Worm (Caenorhabditis elegans) whole organism, L1 larva: Measurements from ENCODE around the gene F11A10.5.

Source experiments
- C04F5.9 ChIP-seq: sonication (generic microtip); optimal IDR thresholded peaks from 2 replicates; lab custom pipeline; 2016; ENCODE audit warnings: missing genetic modification characterization, missing compliant biosample characterization
- C16A3.4 ChIP-seq: fragments of 150-350 bp; optimal IDR thresholded peaks from 2 replicates; lab custom pipeline; 2014; ENCODE audit warnings: missing biosample characterization, missing genetic modification characterization
- aha-1 ChIP-seq: fragments of 150-350 bp; optimal IDR thresholded peaks from 2 replicates; lab custom pipeline; 2014; ENCODE audit warnings: missing biosample characterization, missing genetic modification characterization
- aly-2 ChIP-seq: fragments of 150-350 bp; optimal IDR thresholded peaks from 2 replicates; lab custom pipeline; 2014; ENCODE audit warnings: missing biosample characterization, missing genetic modification characterization
- ceh-88 ChIP-seq: fragments of 200-800 bp; sonication (Bioruptor generic); IDR thresholded peaks from 2 replicates; pipeline ENCODE4 v1.3.6; 2022; ENCODE audit warnings: missing genetic modification characterization, missing compliant biosample characterization
- ceh-90 ChIP-seq: sonication (generic microtip); optimal IDR thresholded peaks from 2 replicates; lab custom pipeline; 2016; ENCODE audit warnings: missing genetic modification characterization, missing compliant biosample characterization
- dpl-1 ChIP-seq, 3 experiments: fragments of 150-350 bp in 2 of 3; sonication (generic microtip) in 1 of 3; optimal IDR thresholded peaks; 2 replicates each; lab custom pipeline; 2014 to 2017; ENCODE audit warnings: missing biosample characterization in 3 of 3, missing genetic modification characterization in 3 of 3, missing genetic modification reagents in 3 of 3
- efl-1 ChIP-seq, 4 experiments: fragments of 150-350 bp; optimal IDR thresholded peaks in 3 of 4; peaks in 1 of 4; 1 replicate in 1 of 4; 2 replicates in 3 of 4; lab custom pipeline; 2014; ENCODE audit warnings: missing biosample characterization in 2 of 4, missing genetic modification characterization in 2 of 4, missing genetic modification reagents in 2 of 4
- egl-13 ChIP-seq: sonication (generic microtip); optimal IDR thresholded peaks from 2 replicates; lab custom pipeline; 2016; ENCODE audit warnings: missing genotype, missing genetic modification reagents, missing genetic modification characterization, missing compliant biosample characterization
- egl-27 ChIP-seq, 2 experiments: fragments of 150-350 bp in 1 of 2; sonication (generic microtip); optimal IDR thresholded peaks; 3 replicates each; lab custom pipeline; 2017 to 2018; ENCODE audit warnings: missing biosample characterization in 2 of 2, missing genetic modification characterization in 2 of 2, missing genetic modification reagents in 2 of 2
- elt-3 ChIP-seq, 6 experiments: fragments of 150-350 bp in 1 of 6; sonication (generic microtip); optimal IDR thresholded peaks; 2 replicates each; lab custom pipeline; 2017 to 2018; ENCODE audit warnings: missing biosample characterization in 6 of 6, missing genetic modification characterization in 6 of 6, inconsistent platforms in 1 of 6
- fos-1 ChIP-seq: fragments of 150-350 bp; optimal IDR thresholded peaks from 2 replicates; lab custom pipeline; 2014; ENCODE audit warnings: missing biosample characterization, missing genetic modification characterization
- grh-1 ChIP-seq: fragments of 200-800 bp; sonication (Bioruptor generic); IDR thresholded peaks from 2 replicates; pipeline ENCODE4 v1.3.6; 2022; ENCODE audit warnings: missing genetic modification reagents, missing genetic modification characterization, missing compliant biosample characterization
- hlh-17 ChIP-seq: fragments of 200-800 bp; sonication (Bioruptor generic); optimal IDR thresholded peaks from 2 replicates; lab custom pipeline; 2018; ENCODE audit warnings: missing genetic modification characterization, mild to moderate bottlenecking, missing compliant biosample characterization, moderate library complexity, borderline replicate concordance
- hlh-4 ChIP-seq: sonication (generic microtip); optimal IDR thresholded peaks from 2 replicates; lab custom pipeline; 2016; ENCODE audit warnings: mild to moderate bottlenecking, missing genetic modification characterization, missing compliant biosample characterization
- hpl-2 ChIP-seq: fragments of 150-350 bp; optimal IDR thresholded peaks from 2 replicates; lab custom pipeline; 2014; ENCODE audit warnings: missing biosample characterization, missing genetic modification reagents, missing genetic modification characterization
- irx-1 ChIP-seq: sonication (generic microtip); optimal IDR thresholded peaks from 2 replicates; lab custom pipeline; 2016; ENCODE audit warnings: missing genetic modification characterization, missing compliant biosample characterization
- jun-1 ChIP-seq: fragments of 150-350 bp; optimal IDR thresholded peaks from 2 replicates; lab custom pipeline; 2014; ENCODE audit warnings: missing biosample characterization, missing genetic modification reagents, missing genetic modification characterization
- lin-14 ChIP-seq: fragments of 200-800 bp; sonication (Bioruptor generic); optimal IDR thresholded peaks from 2 replicates; lab custom pipeline; 2018; ENCODE audit warnings: mild to moderate bottlenecking, missing genetic modification characterization, moderate library complexity, missing compliant biosample characterization
- lir-3 ChIP-seq: sonication (generic microtip); optimal IDR thresholded peaks from 2 replicates; lab custom pipeline; 2016; ENCODE audit warnings: mild to moderate bottlenecking, missing genetic modification characterization, moderate library complexity, missing compliant biosample characterization; ENCODE audit not compliant: poor library complexity
- lsy-2 ChIP-seq, 2 experiments: fragments of 150-350 bp; optimal IDR thresholded peaks; 2 replicates each; lab custom pipeline; 2014; ENCODE audit warnings: missing biosample characterization in 2 of 2, missing genetic modification characterization in 2 of 2
- mab-9 ChIP-seq: fragments of 200-800 bp; sonication (Bioruptor generic); IDR thresholded peaks from 2 replicates; pipeline ENCODE4 v1.3.6; 2022; ENCODE audit warnings: missing genetic modification reagents, missing genetic modification characterization, missing compliant biosample characterization
- mdl-1 ChIP-seq, 2 experiments: fragments of 150-350 bp; optimal IDR thresholded peaks; 2 replicates each; lab custom pipeline; 2014 to 2017; ENCODE audit warnings: missing biosample characterization in 2 of 2, missing genetic modification characterization in 2 of 2, inconsistent platforms in 1 of 2
- mef-2 ChIP-seq: fragments of 150-350 bp; optimal IDR thresholded peaks from 2 replicates; lab custom pipeline; 2014; ENCODE audit warnings: missing biosample characterization, missing genetic modification characterization
- mep-1 ChIP-seq: fragments of 150-350 bp; optimal IDR thresholded peaks from 2 replicates; lab custom pipeline; 2014; ENCODE audit warnings: missing biosample characterization, missing genetic modification characterization
- nhr-12 ChIP-seq: sonication (generic microtip); optimal IDR thresholded peaks from 2 replicates; lab custom pipeline; 2017; ENCODE audit warnings: missing biosample characterization, missing genetic modification characterization
- nhr-19 ChIP-seq: fragments of 200-800 bp; sonication (Bioruptor generic); conservative IDR thresholded peaks from 2 replicates; pipeline ENCODE4 v1.3.6; 2022; ENCODE audit warnings: missing genetic modification characterization, missing compliant biosample characterization
- nhr-20 ChIP-seq: sonication (generic microtip); optimal IDR thresholded peaks from 2 replicates; lab custom pipeline; 2016; ENCODE audit warnings: mild to moderate bottlenecking, missing genetic modification characterization, missing compliant biosample characterization
- nhr-28 ChIP-seq: fragments of 150-350 bp; optimal IDR thresholded peaks from 2 replicates; lab custom pipeline; 2014; ENCODE audit warnings: missing biosample characterization, missing genetic modification characterization
- nhr-84 ChIP-seq: sonication (generic microtip); optimal IDR thresholded peaks from 2 replicates; lab custom pipeline; 2017; ENCODE audit warnings: missing biosample characterization, missing genetic modification characterization
- nhr-90 ChIP-seq: sonication (generic microtip); optimal IDR thresholded peaks from 2 replicates; lab custom pipeline; 2016; ENCODE audit warnings: mild to moderate bottlenecking, missing genetic modification characterization, missing compliant biosample characterization; ENCODE audit not compliant: poor library complexity
- pag-3 ChIP-seq: sonication (generic microtip); optimal IDR thresholded peaks from 2 replicates; lab custom pipeline; 2017; ENCODE audit warnings: missing genetic modification characterization, mild to moderate bottlenecking, missing compliant biosample characterization, antibody characterized with exemption, borderline replicate concordance; ENCODE audit not compliant: insufficient read depth
- pqm-1 ChIP-seq: sonication (generic microtip); optimal IDR thresholded peaks from 3 replicates; lab custom pipeline; 2017; ENCODE audit warnings: missing biosample characterization, missing genetic modification characterization
- rnt-1 ChIP-seq: sonication (generic microtip); optimal IDR thresholded peaks from 2 replicates; lab custom pipeline; 2016; ENCODE audit warnings: mild to moderate bottlenecking, missing genetic modification characterization, moderate library complexity, missing compliant biosample characterization
- skn-1 ChIP-seq: fragments of 150-350 bp; optimal IDR thresholded peaks from 2 replicates; lab custom pipeline; 2014; ENCODE audit warnings: missing biosample characterization, missing genetic modification characterization
- snu-23 ChIP-seq: sonication (generic microtip); optimal IDR thresholded peaks from 2 replicates; lab custom pipeline; 2016; ENCODE audit warnings: missing genetic modification characterization, missing compliant biosample characterization
- swsn-7 ChIP-seq: sonication (generic microtip); optimal IDR thresholded peaks from 2 replicates; lab custom pipeline; 2016; ENCODE audit warnings: missing genetic modification characterization, missing compliant biosample characterization
- tlp-1 ChIP-seq: fragments of 150-350 bp; optimal IDR thresholded peaks from 2 replicates; lab custom pipeline; 2014; ENCODE audit warnings: missing biosample characterization, missing genetic modification characterization
- unc-62 ChIP-seq: fragments of 150-350 bp; optimal IDR thresholded peaks from 2 replicates; lab custom pipeline; 2014; ENCODE audit warnings: missing biosample characterization, missing genetic modification reagents, missing genetic modification characterization
- unc-86 ChIP-seq: sonication (generic microtip); optimal IDR thresholded peaks from 2 replicates; lab custom pipeline; 2016; ENCODE audit warnings: missing genetic modification characterization, missing compliant biosample characterization
- zip-4 ChIP-seq: fragments of 200-800 bp; sonication (Bioruptor generic); optimal IDR thresholded peaks from 2 replicates; lab custom pipeline; 2018; ENCODE audit warnings: mild to moderate bottlenecking, missing genetic modification characterization, moderate library complexity, missing compliant biosample characterization
- ztf-11 ChIP-seq, 2 experiments: sonication (generic microtip); optimal IDR thresholded peaks; 2 replicates each; lab custom pipeline; 2016 to 2017; ENCODE audit warnings: missing genetic modification characterization in 2 of 2, missing biosample characterization in 1 of 2, missing compliant biosample characterization in 1 of 2

The F11A10.5 gene

ce11 chrIV:12046524-12047203 lies 47.3 kb upstream of the F11A10.5 start, which contains the start of gene T12G3.2 (continued):
- TF ChIP-seq mep-1, result no peak
- TF ChIP-seq mef-2 (tag; lab: Kevin White, UChicago), result no peak
- TF ChIP-seq nhr-90 (tag; lab: Kevin White, UChicago), result peak; percentile 33
- TF ChIP-seq nhr-20 (tag; lab: Kevin White, UChicago), result peak; percentile 76
- no peak for TF ChIP-seq aly-2 (tag; lab: Kevin White, UChicago)
- no peak for TF ChIP-seq swsn-7 (tag; lab: Kevin White, UChicago)
- no peak for TF ChIP-seq pqm-1 (tag; lab: Kevin White, UChicago)
- no peak for TF ChIP-seq nhr-28 (tag; lab: Kevin White, UChicago)
- TF ChIP-seq elt-3 (tag; optimal IDR thresholded peaks at IDR 0.05; lab: Kevin White, UChicago), result peak in 2 of 6 experiments; percentile 19 to 71
- no peak for TF ChIP-seq fos-1 (tag; lab: Kevin White, UChicago)
- TF ChIP-seq egl-27 (tag; optimal IDR thresholded peaks at IDR 0.05; lab: Kevin White, UChicago), result no peak
- TF ChIP-seq rnt-1, result no peak
- TF ChIP-seq snu-23, result peak; percentile 40
- no peak for TF ChIP-seq lir-3 (tag; lab: Kevin White, UChicago)
- TF ChIP-seq aha-1 (tag; lab: Kevin White, UChicago), result no peak
- TF ChIP-seq mab-9 (GFP tag; lab: Robert Waterston, UW), result no peak
- TF ChIP-seq ceh-90, result no peak
- TF ChIP-seq ceh-88, result no peak
- TF ChIP-seq zip-4 (GFP tag; lab: Kevin White, UChicago), result no peak
- TF ChIP-seq nhr-12, result no peak
- TF ChIP-seq grh-1 (GFP tag; lab: Robert Waterston, UW), result no peak
- TF ChIP-seq mdl-1 (tag; optimal IDR thresholded peaks at IDR 0.05; lab: Kevin White, UChicago), result no peak
- no peak for TF ChIP-seq unc-62
- TF ChIP-seq tlp-1 (tag; lab: Kevin White, UChicago), result no peak
- no peak for TF ChIP-seq hlh-4
- no peak for TF ChIP-seq nhr-84 (tag; lab: Kevin White, UChicago)
- no peak for TF ChIP-seq irx-1
- peak; percentile 5; the same call in 1 of the 2 replicates for TF ChIP-seq nhr-19 (GFP tag; lab: Robert Waterston, UW)
- TF ChIP-seq ztf-11 (tag; optimal IDR thresholded peaks at IDR 0.05; lab: Kevin White, UChicago), result no peak
- TF ChIP-seq C04F5.9 (tag; lab: Kevin White, UChicago), result no peak
- TF ChIP-seq C16A3.4 (tag; lab: Kevin White, UChicago), result no peak
- TF ChIP-seq hlh-17 (GFP tag; lab: Kevin White, UChicago), result no peak

ce11 chrIV:12047552-12048347 lies 46.2 kb upstream of the F11A10.5 start, which contains the start of gene T12G3.4:
Gene T12G3.4, plus strand, starts transcription at chrIV:12048256.
- TF ChIP-seq unc-86 (tag; lab: Kevin White, UChicago), result no peak
- TF ChIP-seq dpl-1 (GFP tag; optimal IDR thresholded peaks at IDR 0.05; lab: Kevin White, UChicago), result no peak
- no peak for TF ChIP-seq hpl-2
- TF ChIP-seq ztf-11 (tag; optimal IDR thresholded peaks at IDR 0.05; lab: Kevin White, UChicago), result no peak
- TF ChIP-seq nhr-28 (tag; lab: Kevin White, UChicago), result no peak
- no peak for TF ChIP-seq tlp-1 (tag; lab: Kevin White, UChicago)
- no peak for TF ChIP-seq fos-1 (tag; lab: Kevin White, UChicago)
- no peak for TF ChIP-seq lin-14 (GFP tag; lab: Kevin White, UChicago)
- no peak for TF ChIP-seq egl-13 (tag; lab: Kevin White, UChicago)
- TF ChIP-seq lsy-2 (tag; optimal IDR thresholded peaks at IDR 0.05; lab: Kevin White, UChicago), result no peak
- no peak for TF ChIP-seq pag-3
- TF ChIP-seq nhr-90 (tag; lab: Kevin White, UChicago), result no peak
- no peak for TF ChIP-seq hlh-17 (GFP tag; lab: Kevin White, UChicago)
- TF ChIP-seq jun-1, result no peak
- TF ChIP-seq efl-1 (optimal IDR thresholded peaks at IDR 0.05; lab: Kevin White, UChicago), result no peak
- TF ChIP-seq efl-1 (GFP tag; optimal IDR thresholded peaks at IDR 0.05 in 1 of 2; lab: Kevin White, UChicago), result no peak
- TF ChIP-seq skn-1 (tag; lab: Kevin White, UChicago), result no peak
- TF ChIP-seq unc-62, result no peak
